Fruit fly (Drosophila melanogaster) whole organism, adult: Measurements from ENCODE around the gene CG42870.

Experiments
- CG11617 ChIP-seq: fragments of 200-800 bp; sonication (Bioruptor generic); optimal IDR thresholded peaks from 2 replicates; lab custom pipeline; 2017; ENCODE audit warnings: mild to moderate bottlenecking, missing biosample characterization, missing genetic modification reagents, missing genetic modification characterization
- CG7101 ChIP-seq: fragments of 200-800 bp; sonication (Bioruptor generic); optimal IDR thresholded peaks from 2 replicates; lab custom pipeline; 2018; ENCODE audit warnings: missing biosample characterization, mild to moderate bottlenecking, missing genetic modification characterization, moderate library complexity
- kay ChIP-seq: fragments of 200-800 bp; sonication (Bioruptor generic); peaks from one replicate; lab custom pipeline; 2016; ENCODE audit warnings: missing biosample characterization, missing genetic modification characterization, borderline replicate concordance
- toe ChIP-seq: fragments of 200-800 bp; sonication (Bioruptor generic); optimal IDR thresholded peaks from 2 replicates; lab custom pipeline; 2016; ENCODE audit warnings: missing biosample characterization, missing genetic modification characterization

DNA sequence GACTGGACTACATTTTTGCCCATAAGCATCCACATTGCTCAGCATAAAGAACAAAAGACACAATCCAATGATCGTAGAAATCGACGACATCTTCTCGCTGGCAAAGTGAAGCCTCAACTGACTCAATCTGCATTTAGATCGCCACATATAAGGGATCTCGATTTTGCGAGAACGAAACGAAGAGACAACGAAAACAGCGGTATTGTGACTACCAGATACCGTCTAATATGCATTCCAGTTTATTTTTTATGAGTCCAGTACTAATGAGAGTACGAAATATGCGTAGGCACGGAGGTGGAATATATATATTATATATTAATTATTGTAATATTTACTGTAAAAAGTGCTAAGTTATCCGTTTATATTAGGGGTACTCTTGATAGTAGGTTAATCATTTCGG, 1.8 kb upstream of the CG42870 start, which contains the start of gene CG34034:
- no peak for TF ChIP-seq toe (GFP tag; lab: Kevin White, UChicago)
- TF ChIP-seq CG11617 (GFP tag; lab: Kevin White, UChicago), result no peak
- TF ChIP-seq CG7101 (tag; lab: Kevin White, UChicago), result no peak
- no peak for TF ChIP-seq kay (GFP tag; lab: Kevin White, UChicago)
